Worm (Caenorhabditis elegans) whole organism, dauer: ENCODE results near the gene F58F12.1.

ENCODE experiments used
- unc-62 ChIP-seq: sonication (generic microtip); optimal IDR thresholded peaks from 2 replicates; lab custom pipeline; 2017; ENCODE audit warnings: missing biosample characterization, missing genetic modification reagents, missing genetic modification characterization

F58F12.1 gene

ce11 chrII:6383183-6383695, at the start of gene F58F12.1:
Gene F58F12.1, plus strand, starts transcription at chrII:6383645.
- TF ChIP-seq unc-62 (GFP tag; lab: Kevin White, UChicago): no peak

- TF ChIP-seq unc-62 (GFP tag; lab: Kevin White, UChicago): no peak
Observed at ce11 chrII:6333887-6334286, 49.6 kb upstream of the F58F12.1 start, which contains the start of gene ttc-39B. Gene ttc-39B, minus strand, starts transcription at chrII:6333987.

ce11 chrII:6334745-6335260, 48.6 kb upstream of the F58F12.1 start:
- no peak for TF ChIP-seq unc-62 (GFP tag; lab: Kevin White, UChicago)

- no peak for TF ChIP-seq unc-62 (GFP tag; lab: Kevin White, UChicago)
Observed at ce11 chrII:6335358-6335757, 48.1 kb upstream of the F58F12.1 start, which contains the start of gene C32D5.14. Gene C32D5.14, plus strand, starts transcription at chrII:6335488.

- TF ChIP-seq unc-62 (GFP tag; lab: Kevin White, UChicago): no peak
Observed at ce11 chrII:6339511-6339910, 43.9 kb upstream of the F58F12.1 start.

ce11 chrII:6339948-6340347, 43.5 kb upstream of the F58F12.1 start, which contains the start of gene C32D5.7:
Gene C32D5.7, minus strand, starts transcription at chrII:6340048.
- TF ChIP-seq unc-62 (GFP tag; lab: Kevin White, UChicago): no peak

ce11 chrII:6341076-6341475, 42.4 kb upstream of the F58F12.1 start:
- TF ChIP-seq unc-62 (GFP tag; lab: Kevin White, UChicago): no peak

ce11 chrII:6342455-6342854, 41.0 kb upstream of the F58F12.1 start:
- no peak for TF ChIP-seq unc-62 (GFP tag; lab: Kevin White, UChicago)

ce11 chrII:6343893-6344292, 39.6 kb upstream of the F58F12.1 start, which contains the start of gene txt-18:
Gene txt-18, plus strand, starts transcription at chrII:6344072.
- TF ChIP-seq unc-62 (GFP tag; lab: Kevin White, UChicago): no peak

- no peak for TF ChIP-seq unc-62 (GFP tag; lab: Kevin White, UChicago)
Observed at ce11 chrII:6344513-6344912, 38.9 kb upstream of the F58F12.1 start.

- TF ChIP-seq unc-62 (GFP tag; lab: Kevin White, UChicago): no peak
Observed at ce11 chrII:6345195-6346158, 38.0 kb upstream of the F58F12.1 start, which contains the start of gene C32D5.8. Gene C32D5.8, minus strand, starts transcription at chrII:6345964.

- no peak for TF ChIP-seq unc-62 (GFP tag; lab: Kevin White, UChicago)
Observed at ce11 chrII:6346551-6347079, 36.8 kb upstream of the F58F12.1 start.

ce11 chrII:6347341-6348118, 35.9 kb upstream of the F58F12.1 start, which contains the start of gene lgg-1:
Gene lgg-1, minus strand, starts transcription at chrII:6347719.
- no peak for TF ChIP-seq unc-62 (GFP tag; lab: Kevin White, UChicago)

ce11 chrII:6348360-6348759, 35.1 kb upstream of the F58F12.1 start:
- peak; percentile 39 for TF ChIP-seq unc-62 (GFP tag; lab: Kevin White, UChicago)

ce11 chrII:6349968-6350367, 33.5 kb upstream of the F58F12.1 start:
- no peak for TF ChIP-seq unc-62 (GFP tag; lab: Kevin White, UChicago)
